Fruit fly (Drosophila melanogaster) whole organism, prepupa: ENCODE measurements around the gene Rnmt.

Source experiments
- Blimp-1 ChIP-seq: fragments of 200-800 bp; sonication (Bioruptor generic); optimal IDR thresholded peaks from 3 replicates; lab custom pipeline; 2017; ENCODE audit warnings: missing biosample characterization, missing genetic modification characterization, mild to moderate bottlenecking, moderate library complexity, missing genetic modification reagents
- CG10669 ChIP-seq: fragments of 200-800 bp; sonication (Bioruptor generic); optimal IDR thresholded peaks from 3 replicates; lab custom pipeline; 2018; ENCODE audit warnings: missing biosample characterization, mild to moderate bottlenecking, missing genetic modification characterization, moderate library complexity
- CG11294 ChIP-seq: fragments of 200-800 bp; sonication (Bioruptor generic); IDR thresholded peaks from 2 replicates; pipeline ENCODE4 v1.3.6; 2022; ENCODE audit warnings: missing biosample characterization, missing genetic modification characterization
- CG11762 ChIP-seq: fragments of 200-800 bp; sonication (Bioruptor generic); optimal IDR thresholded peaks from 3 replicates; lab custom pipeline; 2016; ENCODE audit warnings: missing biosample characterization, missing genetic modification characterization; ENCODE audit not compliant: insufficient read depth
- CG11902 ChIP-seq: fragments of 200-800 bp; sonication (Bioruptor generic); optimal IDR thresholded peaks from 3 replicates; lab custom pipeline; 2016; ENCODE audit warnings: missing biosample characterization, missing genetic modification characterization
- CG15336 ChIP-seq: fragments of 200-800 bp; sonication (Bioruptor generic); IDR thresholded peaks from 2 replicates; pipeline ENCODE4 v1.3.6; 2022; ENCODE audit warnings: missing biosample characterization, missing genetic modification characterization
- CG1621 ChIP-seq: fragments of 200-800 bp; sonication (Bioruptor generic); optimal IDR thresholded peaks from 3 replicates; lab custom pipeline; 2018; ENCODE audit warnings: missing biosample characterization, mild to moderate bottlenecking, missing genetic modification characterization
- CG16779 ChIP-seq: fragments of 200-800 bp; sonication (Bioruptor generic); optimal IDR thresholded peaks from 3 replicates; lab custom pipeline; 2017; ENCODE audit warnings: missing biosample characterization, mild to moderate bottlenecking, missing genetic modification characterization
- CG3032 ChIP-seq: fragments of 200-800 bp; optimal IDR thresholded peaks from 2 replicates; lab custom pipeline; 2019; ENCODE audit warnings: missing biosample characterization, mild to moderate bottlenecking, missing genetic modification characterization, moderate library complexity
- CG31627 ChIP-seq: fragments of 200-800 bp; sonication (Bioruptor generic); optimal IDR thresholded peaks from 3 replicates; lab custom pipeline; 2016; ENCODE audit warnings: missing biosample characterization, missing genetic modification characterization
- CG32006 ChIP-seq: fragments of 200-800 bp; sonication (Bioruptor generic); optimal IDR thresholded peaks from 3 replicates; lab custom pipeline; 2017; ENCODE audit warnings: missing biosample characterization, mild to moderate bottlenecking, missing genetic modification characterization
- CG34406 ChIP-seq: fragments of 200-800 bp; sonication (Bioruptor generic); optimal IDR thresholded peaks from 3 replicates; lab custom pipeline; 2016; ENCODE audit warnings: missing biosample characterization, missing genetic modification characterization
- CG3919 ChIP-seq: fragments of 200-800 bp; sonication (Bioruptor generic); optimal IDR thresholded peaks from 3 replicates; lab custom pipeline; 2016; ENCODE audit warnings: missing biosample characterization, missing genetic modification characterization
- CG4318 ChIP-seq: fragments of 200-800 bp; sonication (Bioruptor generic); optimal IDR thresholded peaks from 3 replicates; lab custom pipeline; 2017; ENCODE audit warnings: missing biosample characterization, mild to moderate bottlenecking, missing genetic modification characterization
- CG6163 ChIP-seq: fragments of 200-800 bp; sonication (Bioruptor generic); IDR thresholded peaks from 3 replicates; pipeline ENCODE4 v1.3.6; 2022; ENCODE audit warnings: missing biosample characterization, missing genetic modification characterization
- CG6792 ChIP-seq: fragments of 200-800 bp; sonication (Bioruptor generic); optimal IDR thresholded peaks from 3 replicates; lab custom pipeline; 2016; ENCODE audit warnings: missing biosample characterization, missing genetic modification characterization
- CG6808 ChIP-seq: fragments of 200-800 bp; sonication (Bioruptor generic); optimal IDR thresholded peaks from 3 replicates; lab custom pipeline; 2017; ENCODE audit warnings: missing biosample characterization, missing genetic modification characterization, mild to moderate bottlenecking, moderate library complexity, missing genetic modification reagents
- CG6854 ChIP-seq: fragments of 200-800 bp; sonication (Bioruptor generic); optimal IDR thresholded peaks from 2 replicates; lab custom pipeline; 2017; ENCODE audit warnings: missing biosample characterization, mild to moderate bottlenecking, missing genetic modification characterization
- CG8119 ChIP-seq: fragments of 200-800 bp; sonication (Bioruptor generic); IDR thresholded peaks from 3 replicates; pipeline ENCODE4 v1.3.6; 2022; ENCODE audit warnings: missing biosample characterization, missing genetic modification characterization
- CG8319 ChIP-seq: fragments of 200-800 bp; sonication (Bioruptor generic); optimal IDR thresholded peaks from 3 replicates; lab custom pipeline; 2016; ENCODE audit warnings: missing biosample characterization, missing genetic modification characterization
- CG8632 ChIP-seq: fragments of 200-800 bp; sonication (Bioruptor generic); optimal IDR thresholded peaks from 3 replicates; lab custom pipeline; 2016; ENCODE audit warnings: missing biosample characterization, missing genetic modification characterization
- CG9139 ChIP-seq: fragments of 200-800 bp; sonication (Bioruptor generic); optimal IDR thresholded peaks from 3 replicates; lab custom pipeline; 2017; ENCODE audit warnings: missing biosample characterization, mild to moderate bottlenecking, missing genetic modification characterization
- Eip75B ChIP-seq: fragments of 200-800 bp; sonication (Bioruptor generic); optimal IDR thresholded peaks from 3 replicates; lab custom pipeline; 2016; ENCODE audit warnings: missing biosample characterization, missing genetic modification characterization
- Eip78C ChIP-seq: fragments of 200-800 bp; sonication (Bioruptor generic); peaks from one replicate; lab custom pipeline; 2016; ENCODE audit warnings: missing biosample characterization, missing genetic modification characterization
- Ets21C ChIP-seq: fragments of 200-800 bp; sonication (Bioruptor generic); optimal IDR thresholded peaks from 3 replicates; lab custom pipeline; 2016; ENCODE audit warnings: missing biosample characterization, missing genetic modification characterization
- Ets96B ChIP-seq: fragments of 200-800 bp; optimal IDR thresholded peaks from 2 replicates; lab custom pipeline; 2019; ENCODE audit warnings: missing biosample characterization, mild to moderate bottlenecking, missing genetic modification characterization, moderate library complexity
- Gug ChIP-seq: fragments of 200-800 bp; sonication (Bioruptor generic); IDR thresholded peaks from 2 replicates; pipeline ENCODE4 v1.3.6; 2022; ENCODE audit warnings: missing biosample characterization, missing genetic modification characterization
- Hr38 ChIP-seq: sonication (Bioruptor generic); optimal IDR thresholded peaks from 2 replicates; lab custom pipeline; 2016; ENCODE audit warnings: missing biosample characterization, missing genetic modification characterization
- Hr39 ChIP-seq: fragments of 200-800 bp; sonication (Bioruptor generic); optimal IDR thresholded peaks from 2 replicates; lab custom pipeline; 2016; ENCODE audit warnings: missing biosample characterization, missing genetic modification characterization
- Hr4 ChIP-seq: fragments of 200-800 bp; sonication (Bioruptor generic); optimal IDR thresholded peaks from 3 replicates; lab custom pipeline; 2016; ENCODE audit warnings: missing biosample characterization, missing genetic modification characterization
- Lpt ChIP-seq: fragments of 200-800 bp; sonication (Bioruptor generic); optimal IDR thresholded peaks from 3 replicates; lab custom pipeline; 2016; ENCODE audit warnings: missing biosample characterization, missing genetic modification characterization
- Met ChIP-seq: fragments of 200-800 bp; sonication (Bioruptor generic); optimal IDR thresholded peaks from 3 replicates; lab custom pipeline; 2016; ENCODE audit warnings: missing biosample characterization, missing genetic modification characterization
- OdsH ChIP-seq: fragments of 200-800 bp; sonication (Bioruptor generic); optimal IDR thresholded peaks from 3 replicates; lab custom pipeline; 2016; ENCODE audit warnings: missing biosample characterization, missing genetic modification characterization
- Smox ChIP-seq: fragments of 200-800 bp; sonication (Bioruptor generic); optimal IDR thresholded peaks from 3 replicates; lab custom pipeline; 2016; ENCODE audit warnings: missing biosample characterization, missing genetic modification characterization
- Sox102F ChIP-seq: fragments of 200-800 bp; sonication (Bioruptor generic); optimal IDR thresholded peaks from 2 replicates; lab custom pipeline; 2016; ENCODE audit warnings: missing biosample characterization, mild to moderate bottlenecking, missing genetic modification characterization
- Sox14 ChIP-seq: fragments of 200-800 bp; sonication (Bioruptor generic); optimal IDR thresholded peaks from 3 replicates; lab custom pipeline; 2016; ENCODE audit warnings: missing biosample characterization, missing genetic modification characterization
- Sox15 ChIP-seq: fragments of 200-800 bp; sonication (Bioruptor generic); optimal IDR thresholded peaks from 3 replicates; lab custom pipeline; 2016; ENCODE audit warnings: missing biosample characterization, missing genetic modification characterization
- achi ChIP-seq: fragments of 200-800 bp; sonication (Bioruptor generic); optimal IDR thresholded peaks from 3 replicates; lab custom pipeline; 2016; ENCODE audit warnings: missing biosample characterization, missing genetic modification characterization
- acj6 ChIP-seq: fragments of 200-800 bp; sonication (Bioruptor generic); optimal IDR thresholded peaks from 3 replicates; lab custom pipeline; 2016; ENCODE audit warnings: missing biosample characterization, missing genetic modification characterization
- cyc ChIP-seq: fragments of 200-800 bp; sonication (Bioruptor generic); optimal IDR thresholded peaks from 3 replicates; lab custom pipeline; 2016; ENCODE audit warnings: missing biosample characterization, missing genetic modification characterization
- dac ChIP-seq: fragments of 200-800 bp; sonication (Bioruptor generic); optimal IDR thresholded peaks from 2 replicates; lab custom pipeline; 2017; ENCODE audit warnings: missing biosample characterization, mild to moderate bottlenecking, missing genetic modification characterization
- dsx ChIP-seq: fragments of 200-800 bp; optimal IDR thresholded peaks from 3 replicates; lab custom pipeline; 2019; ENCODE audit warnings: missing biosample characterization, mild to moderate bottlenecking, missing genetic modification characterization, moderate library complexity; ENCODE audit not compliant: poor library complexity, severe bottlenecking
- esn ChIP-seq: fragments of 200-800 bp; sonication (Bioruptor generic); optimal IDR thresholded peaks from 2 replicates; lab custom pipeline; 2016; ENCODE audit warnings: missing biosample characterization, mild to moderate bottlenecking, missing genetic modification characterization, moderate library complexity
- fd59A ChIP-seq: fragments of 200-800 bp; sonication (Bioruptor generic); optimal IDR thresholded peaks from 2 replicates; lab custom pipeline; 2017; ENCODE audit warnings: missing biosample characterization, mild to moderate bottlenecking, missing genetic modification characterization, missing genetic modification reagents
- fd85E ChIP-seq: fragments of 200-800 bp; sonication (Bioruptor generic); optimal IDR thresholded peaks from 3 replicates; lab custom pipeline; 2016; ENCODE audit warnings: missing biosample characterization, missing genetic modification characterization
- fkh ChIP-seq: fragments of 200-800 bp; sonication (Bioruptor generic); optimal IDR thresholded peaks from 3 replicates; lab custom pipeline; 2017; ENCODE audit warnings: missing biosample characterization, mild to moderate bottlenecking, missing genetic modification characterization, moderate library complexity
- lz ChIP-seq: fragments of 200-800 bp; sonication (Bioruptor generic); optimal IDR thresholded peaks from 3 replicates; lab custom pipeline; 2016; ENCODE audit warnings: missing biosample characterization, missing genetic modification characterization
- net ChIP-seq: fragments of 200-800 bp; sonication (Bioruptor generic); optimal IDR thresholded peaks from 3 replicates; lab custom pipeline; 2016; ENCODE audit warnings: missing biosample characterization, missing genetic modification characterization
- pdm3 ChIP-seq: fragments of 200-800 bp; sonication (Bioruptor generic); optimal IDR thresholded peaks from 3 replicates; lab custom pipeline; 2016; ENCODE audit warnings: missing biosample characterization, missing genetic modification characterization
- spab ChIP-seq: fragments of 200-800 bp; sonication (Bioruptor generic); optimal IDR thresholded peaks from 2 replicates; lab custom pipeline; 2017; ENCODE audit warnings: missing biosample characterization, mild to moderate bottlenecking, missing genetic modification characterization, missing genetic modification reagents
- ss ChIP-seq, 2 experiments: fragments of 200-800 bp; sonication (Bioruptor generic); optimal IDR thresholded peaks; 2 replicates in 1 of 2; 3 replicates in 1 of 2; lab custom pipeline; 2017 to 2018; ENCODE audit warnings: mild to moderate bottlenecking in 2 of 2, missing biosample characterization in 2 of 2, missing genetic modification characterization in 2 of 2, moderate library complexity in 1 of 2
- svp ChIP-seq: fragments of 200-800 bp; sonication (Bioruptor generic); peaks from one replicate; lab custom pipeline; 2016; ENCODE audit warnings: missing biosample characterization, missing genetic modification characterization
- topi ChIP-seq: fragments of 200-800 bp; sonication (Bioruptor generic); optimal IDR thresholded peaks from 3 replicates; lab custom pipeline; 2016; ENCODE audit warnings: missing biosample characterization, missing genetic modification characterization

The Rnmt gene

DNA sequence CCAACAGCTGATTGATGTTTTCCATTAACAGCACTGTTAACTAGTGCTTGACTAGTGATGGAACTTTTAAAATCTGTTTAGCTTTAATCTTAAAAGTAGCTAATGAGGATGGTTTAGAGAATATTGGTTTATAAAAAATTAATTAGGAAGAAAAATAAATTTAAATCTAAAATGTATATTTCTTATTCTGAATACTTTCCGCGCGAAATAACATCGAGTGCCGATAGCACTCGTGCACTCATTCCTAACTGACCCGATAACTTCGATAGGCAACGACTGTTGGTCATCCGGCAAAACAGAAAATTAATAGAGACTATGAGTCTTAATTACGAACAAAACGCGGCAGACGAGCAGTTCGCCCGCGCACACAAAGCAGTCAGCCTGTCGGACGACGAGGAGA is at the start of gene Rnmt, which contains the start of gene THG:
Rnmt (plus strand) TSS at position 237 of the 400 bp plus-strand sequence.
THG (minus strand) TSS at position 22 of the 400 bp plus-strand sequence.
- no peak for TF ChIP-seq CG32006 (GFP tag; lab: Kevin White, UChicago)
- TF ChIP-seq Ets96B (tag; lab: Kevin White, UChicago) = peak; percentile 63
- no peak for TF ChIP-seq CG11762 (GFP tag; lab: Kevin White, UChicago)
- no peak for TF ChIP-seq Lpt (GFP tag; lab: Kevin White, UChicago)
- no peak for TF ChIP-seq CG16779 (tag; lab: Kevin White, UChicago)
- peak; percentile 75 for TF ChIP-seq Hr4 (GFP tag; lab: Kevin White, UChicago)
- peak; percentile 69; the same call in 1 of the 2 replicates for TF ChIP-seq Gug (GFP tag; lab: Robert Waterston, UW)
- TF ChIP-seq CG1621 (tag; lab: Kevin White, UChicago) = peak; percentile 40
- TF ChIP-seq fd59A (GFP tag; lab: Kevin White, UChicago) = peak; percentile 13
- no peak for TF ChIP-seq Sox102F (GFP tag; lab: Kevin White, UChicago)
- TF ChIP-seq Sox14 (GFP tag; lab: Kevin White, UChicago) = peak; percentile 72
- TF ChIP-seq svp = no peak
- TF ChIP-seq CG34406 = peak; percentile 66
- peak; percentile 71 for TF ChIP-seq cyc (GFP tag; lab: Kevin White, UChicago)
- TF ChIP-seq CG11902 (GFP tag; lab: Kevin White, UChicago) = peak; percentile 19
- peak; percentile 77 for TF ChIP-seq pdm3 (GFP tag; lab: Kevin White, UChicago)
- no peak for TF ChIP-seq ss (GFP tag; optimal IDR thresholded peaks at IDR 0.05; lab: Kevin White, UChicago)
- no peak for TF ChIP-seq fkh (GFP tag; lab: Kevin White, UChicago)
- TF ChIP-seq Ets21C (GFP tag; lab: Kevin White, UChicago) = peak; percentile 60
- TF ChIP-seq net = peak; percentile 61
- TF ChIP-seq Hr39 = peak; percentile 59
- peak; percentile 88 for TF ChIP-seq Eip78C (GFP tag; lab: Kevin White, UChicago)
- TF ChIP-seq esn = peak; percentile 85
- peak; percentile 67 for TF ChIP-seq topi
- peak; percentile 58 for TF ChIP-seq CG8632
- TF ChIP-seq Sox15 (GFP tag; lab: Kevin White, UChicago) = peak; percentile 52
- no peak for TF ChIP-seq CG6854 (GFP tag; lab: Kevin White, UChicago)
- TF ChIP-seq dac (GFP tag; lab: Kevin White, UChicago) = peak; percentile 6
- TF ChIP-seq CG6808 (GFP tag; lab: Kevin White, UChicago) = no peak
- peak; percentile 79 for TF ChIP-seq Smox (GFP tag; lab: Kevin White, UChicago)
- TF ChIP-seq CG31627 (GFP tag; lab: Kevin White, UChicago) = peak; percentile 72
- TF ChIP-seq acj6 (GFP tag; lab: Kevin White, UChicago) = peak; percentile 74
- peak; percentile 29 for TF ChIP-seq CG8319
- no peak for TF ChIP-seq Blimp-1 (GFP tag; lab: Kevin White, UChicago)
- peak; percentile 78 for TF ChIP-seq achi
- peak; percentile 73 for TF ChIP-seq CG6163
- TF ChIP-seq CG15336 (GFP tag; lab: Robert Waterston, UW) = peak; percentile 66
- TF ChIP-seq CG9139 (GFP tag; lab: Kevin White, UChicago) = no peak
- TF ChIP-seq fd85E = no peak
- TF ChIP-seq dsx (GFP tag; lab: Kevin White, UChicago) = no peak
- no peak for TF ChIP-seq spab (GFP tag; lab: Kevin White, UChicago)
- TF ChIP-seq CG8119 (GFP tag; lab: Robert Waterston, UW) = no peak; the same call in 2 of the 3 replicates
- TF ChIP-seq CG10669 (GFP tag; lab: Kevin White, UChicago) = no peak
- no peak for TF ChIP-seq Hr38 (GFP tag; lab: Kevin White, UChicago)
- no peak for TF ChIP-seq CG4318 (GFP tag; lab: Kevin White, UChicago)
- peak; percentile 72 for TF ChIP-seq lz (GFP tag; lab: Kevin White, UChicago)
- TF ChIP-seq CG6792 = peak; percentile 69
- peak; percentile 79 for TF ChIP-seq OdsH (GFP tag; lab: Kevin White, UChicago)
- TF ChIP-seq CG3032 = peak; percentile 70
- TF ChIP-seq Eip75B (GFP tag; lab: Kevin White, UChicago) = peak; percentile 82
- peak; percentile 58 for TF ChIP-seq CG11294 (GFP tag; lab: Robert Waterston, UW)
- no peak for TF ChIP-seq Met (GFP tag; lab: Kevin White, UChicago)
- no peak for TF ChIP-seq CG3919 (GFP tag; lab: Kevin White, UChicago)
